Worm (Caenorhabditis elegans) whole organism, L1 larva: ENCODE results near the gene F28F9.2.

Source experiments
- C04F5.9 ChIP-seq: sonication (generic microtip); optimal IDR thresholded peaks from 2 replicates; lab custom pipeline; 2016; ENCODE audit warnings: missing genetic modification characterization, missing compliant biosample characterization
- C16A3.4 ChIP-seq: fragments of 150-350 bp; optimal IDR thresholded peaks from 2 replicates; lab custom pipeline; 2014; ENCODE audit warnings: missing biosample characterization, missing genetic modification characterization
- aha-1 ChIP-seq: fragments of 150-350 bp; optimal IDR thresholded peaks from 2 replicates; lab custom pipeline; 2014; ENCODE audit warnings: missing biosample characterization, missing genetic modification characterization
- ama-1 ChIP-seq: fragments of 150-350 bp; optimal IDR thresholded peaks from 2 replicates; lab custom pipeline; 2014
- blmp-1 ChIP-seq: fragments of 150-350 bp; optimal IDR thresholded peaks from 2 replicates; lab custom pipeline; 2014; ENCODE audit warnings: missing biosample characterization, missing genetic modification characterization
- ceh-88 ChIP-seq: fragments of 200-800 bp; sonication (Bioruptor generic); IDR thresholded peaks from 2 replicates; pipeline ENCODE4 v1.3.6; 2022; ENCODE audit warnings: missing genetic modification characterization, missing compliant biosample characterization
- ces-1 ChIP-seq: fragments of 150-350 bp; optimal IDR thresholded peaks from 2 replicates; lab custom pipeline; 2014; ENCODE audit warnings: missing biosample characterization, missing genetic modification reagents, missing genetic modification characterization
- dpl-1 ChIP-seq, 3 experiments: fragments of 150-350 bp in 2 of 3; sonication (generic microtip) in 1 of 3; optimal IDR thresholded peaks; 2 replicates each; lab custom pipeline; 2014 to 2017; ENCODE audit warnings: missing biosample characterization in 3 of 3, missing genetic modification characterization in 3 of 3, missing genetic modification reagents in 3 of 3
- efl-1 ChIP-seq, 4 experiments: fragments of 150-350 bp; optimal IDR thresholded peaks in 3 of 4; peaks in 1 of 4; 1 replicate in 1 of 4; 2 replicates in 3 of 4; lab custom pipeline; 2014; ENCODE audit warnings: missing biosample characterization in 2 of 4, missing genetic modification characterization in 2 of 4, missing genetic modification reagents in 2 of 4
- elt-2 ChIP-seq: sonication (generic microtip); optimal IDR thresholded peaks from 2 replicates; lab custom pipeline; 2016; ENCODE audit warnings: missing genetic modification characterization, mild to moderate bottlenecking, inconsistent platforms, missing compliant biosample characterization, missing genetic modification reagents
- elt-3 ChIP-seq, 6 experiments: fragments of 150-350 bp in 1 of 6; sonication (generic microtip); optimal IDR thresholded peaks; 2 replicates each; lab custom pipeline; 2017 to 2018; ENCODE audit warnings: missing biosample characterization in 6 of 6, missing genetic modification characterization in 6 of 6, inconsistent platforms in 1 of 6
- ets-5 ChIP-seq: fragments of 200-800 bp; sonication (Bioruptor generic); IDR thresholded peaks from 2 replicates; pipeline ENCODE4 v1.3.6; 2022; ENCODE audit warnings: missing genetic modification characterization, missing compliant biosample characterization
- fkh-8 ChIP-seq: sonication (generic microtip); optimal IDR thresholded peaks from 2 replicates; lab custom pipeline; 2016; ENCODE audit warnings: mild to moderate bottlenecking, missing genetic modification characterization, missing compliant biosample characterization
- hlh-17 ChIP-seq: fragments of 200-800 bp; sonication (Bioruptor generic); optimal IDR thresholded peaks from 2 replicates; lab custom pipeline; 2018; ENCODE audit warnings: missing genetic modification characterization, mild to moderate bottlenecking, missing compliant biosample characterization, moderate library complexity, borderline replicate concordance
- isw-1 ChIP-seq: fragments of 200-800 bp; sonication (Bioruptor generic); IDR thresholded peaks from 2 replicates; pipeline ENCODE4 v1.3.6; 2022; ENCODE audit warnings: missing genetic modification characterization, missing compliant biosample characterization
- jun-1 ChIP-seq: fragments of 150-350 bp; optimal IDR thresholded peaks from 2 replicates; lab custom pipeline; 2014; ENCODE audit warnings: missing biosample characterization, missing genetic modification reagents, missing genetic modification characterization
- lin-13 ChIP-seq: fragments of 150-350 bp; optimal IDR thresholded peaks from 2 replicates; lab custom pipeline; 2014; ENCODE audit warnings: missing biosample characterization, missing genetic modification reagents, missing genetic modification characterization
- lin-14 ChIP-seq: fragments of 200-800 bp; sonication (Bioruptor generic); optimal IDR thresholded peaks from 2 replicates; lab custom pipeline; 2018; ENCODE audit warnings: mild to moderate bottlenecking, missing genetic modification characterization, moderate library complexity, missing compliant biosample characterization
- lin-39 ChIP-seq: fragments of 150-350 bp; optimal IDR thresholded peaks from 2 replicates; lab custom pipeline; 2014; ENCODE audit warnings: missing biosample characterization, missing genetic modification reagents, missing genetic modification characterization
- mab-9 ChIP-seq: fragments of 200-800 bp; sonication (Bioruptor generic); IDR thresholded peaks from 2 replicates; pipeline ENCODE4 v1.3.6; 2022; ENCODE audit warnings: missing genetic modification reagents, missing genetic modification characterization, missing compliant biosample characterization
- mef-2 ChIP-seq: fragments of 150-350 bp; optimal IDR thresholded peaks from 2 replicates; lab custom pipeline; 2014; ENCODE audit warnings: missing biosample characterization, missing genetic modification characterization
- nhr-11 ChIP-seq: fragments of 150-350 bp; optimal IDR thresholded peaks from 2 replicates; lab custom pipeline; 2014; ENCODE audit warnings: missing biosample characterization, missing genetic modification characterization
- nhr-19 ChIP-seq: fragments of 200-800 bp; sonication (Bioruptor generic); conservative IDR thresholded peaks from 2 replicates; pipeline ENCODE4 v1.3.6; 2022; ENCODE audit warnings: missing genetic modification characterization, missing compliant biosample characterization
- nhr-20 ChIP-seq: sonication (generic microtip); optimal IDR thresholded peaks from 2 replicates; lab custom pipeline; 2016; ENCODE audit warnings: mild to moderate bottlenecking, missing genetic modification characterization, missing compliant biosample characterization
- nhr-28 ChIP-seq: fragments of 150-350 bp; optimal IDR thresholded peaks from 2 replicates; lab custom pipeline; 2014; ENCODE audit warnings: missing biosample characterization, missing genetic modification characterization
- nhr-71 ChIP-seq: sonication (generic microtip); optimal IDR thresholded peaks from 2 replicates; lab custom pipeline; 2016; ENCODE audit warnings: mild to moderate bottlenecking, missing genetic modification characterization, moderate library complexity, missing compliant biosample characterization
- nhr-76 ChIP-seq: sonication (generic microtip); optimal IDR thresholded peaks from 2 replicates; lab custom pipeline; 2017; ENCODE audit warnings: missing biosample characterization, missing genetic modification characterization
- nhr-77 ChIP-seq: fragments of 150-350 bp; optimal IDR thresholded peaks from 2 replicates; lab custom pipeline; 2014; ENCODE audit warnings: missing biosample characterization, missing genetic modification characterization
- nhr-85 ChIP-seq: sonication (generic microtip); peaks from one replicate; lab custom pipeline; 2016; ENCODE audit warnings: missing genetic modification characterization, inconsistent platforms, missing compliant biosample characterization
- nhr-90 ChIP-seq: sonication (generic microtip); optimal IDR thresholded peaks from 2 replicates; lab custom pipeline; 2016; ENCODE audit warnings: mild to moderate bottlenecking, missing genetic modification characterization, missing compliant biosample characterization; ENCODE audit not compliant: poor library complexity
- pag-3 ChIP-seq: sonication (generic microtip); optimal IDR thresholded peaks from 2 replicates; lab custom pipeline; 2017; ENCODE audit warnings: missing genetic modification characterization, mild to moderate bottlenecking, missing compliant biosample characterization, antibody characterized with exemption, borderline replicate concordance; ENCODE audit not compliant: insufficient read depth
- pqm-1 ChIP-seq: sonication (generic microtip); optimal IDR thresholded peaks from 3 replicates; lab custom pipeline; 2017; ENCODE audit warnings: missing biosample characterization, missing genetic modification characterization
- snu-23 ChIP-seq: sonication (generic microtip); optimal IDR thresholded peaks from 2 replicates; lab custom pipeline; 2016; ENCODE audit warnings: missing genetic modification characterization, missing compliant biosample characterization
- sup-37 ChIP-seq: fragments of 200-800 bp; sonication (Bioruptor generic); optimal IDR thresholded peaks from 2 replicates; lab custom pipeline; 2018; ENCODE audit warnings: mild to moderate bottlenecking, missing genetic modification characterization, missing compliant biosample characterization
- tbx-2 ChIP-seq: sonication (generic microtip); optimal IDR thresholded peaks from 2 replicates; lab custom pipeline; 2016; ENCODE audit warnings: missing genetic modification characterization, missing compliant biosample characterization
- tlp-1 ChIP-seq: fragments of 150-350 bp; optimal IDR thresholded peaks from 2 replicates; lab custom pipeline; 2014; ENCODE audit warnings: missing biosample characterization, missing genetic modification characterization
- unc-30 ChIP-seq: sonication (generic microtip); optimal IDR thresholded peaks from 2 replicates; lab custom pipeline; 2017; ENCODE audit warnings: missing biosample characterization, missing genetic modification characterization
- vab-15 ChIP-seq: sonication (generic microtip); optimal IDR thresholded peaks from 2 replicates; lab custom pipeline; 2017; ENCODE audit warnings: missing genotype, mild to moderate bottlenecking, missing genetic modification characterization, missing compliant biosample characterization
- ztf-11 ChIP-seq, 2 experiments: sonication (generic microtip); optimal IDR thresholded peaks; 2 replicates each; lab custom pipeline; 2016 to 2017; ENCODE audit warnings: missing genetic modification characterization in 2 of 2, missing biosample characterization in 1 of 2, missing compliant biosample characterization in 1 of 2
- ztf-4 ChIP-seq: fragments of 150-350 bp; optimal IDR thresholded peaks from 2 replicates; lab custom pipeline; 2014; ENCODE audit warnings: missing biosample characterization, missing genetic modification characterization

Gene F28F9.2

DNA sequence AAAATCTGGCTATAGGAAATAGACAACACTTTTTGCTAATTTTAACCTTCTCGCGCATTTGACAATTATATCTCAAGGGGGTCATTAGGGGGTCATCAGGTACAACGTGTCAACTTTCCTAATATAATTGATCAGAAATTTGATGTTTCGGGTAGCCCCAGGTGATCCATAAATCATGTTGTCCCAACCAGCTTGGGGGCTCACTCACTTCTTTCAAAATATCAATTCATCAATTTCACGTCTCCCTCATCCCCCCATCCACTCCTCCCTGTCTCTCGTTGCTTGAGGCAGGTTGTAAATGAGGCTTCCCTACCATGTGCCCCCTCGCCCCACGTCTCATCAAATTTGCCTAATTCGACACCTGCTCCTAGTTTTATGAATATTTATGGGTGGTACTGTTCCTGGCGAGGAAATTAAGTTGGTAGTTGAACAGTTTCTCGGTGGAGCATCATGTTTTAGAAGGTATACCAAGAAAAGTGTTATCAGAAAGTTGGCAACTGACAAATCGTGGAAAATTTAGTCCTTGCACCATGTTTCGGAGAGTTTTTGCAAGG lies 18.6 kb downstream of the F28F9.2 start:
- TF ChIP-seq lin-14 (GFP tag; lab: Kevin White, UChicago) (peak; percentile 2), ztf-11 (tag; optimal IDR thresholded peaks at IDR 0.05; lab: Kevin White, UChicago) (peak in 1 of 2 experiments; percentile 23), aha-1 (tag; lab: Kevin White, UChicago) (no peak), nhr-90 (tag; lab: Kevin White, UChicago) (no peak), ces-1 (GFP tag; lab: Kevin White, UChicago) (no peak), tbx-2 (peak; percentile 41)

DNA sequence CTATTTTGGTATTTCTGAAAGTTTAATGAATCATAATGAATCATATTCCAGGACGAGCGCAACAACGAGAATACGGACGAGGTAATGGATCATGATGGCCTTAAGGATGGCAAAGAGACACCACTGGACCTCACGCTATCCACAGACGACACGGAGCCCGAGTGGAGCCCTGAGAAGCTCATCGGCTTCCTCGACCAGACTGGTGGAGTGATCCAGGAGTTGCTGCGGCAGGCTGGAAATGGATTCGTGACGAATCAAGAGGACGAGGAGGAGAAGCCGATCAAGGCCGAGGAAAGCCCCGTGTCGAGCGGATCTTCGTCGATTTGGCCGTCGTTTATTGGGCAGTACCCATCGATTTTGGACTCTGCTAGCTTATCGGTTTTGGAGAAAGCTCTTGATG lies 20.0 kb downstream of the F28F9.2 start:
- TF ChIP-seq efl-1 (optimal IDR thresholded peaks at IDR 0.05; lab: Kevin White, UChicago): no peak
- peak in 1 of 2 experiments; percentile 75 for TF ChIP-seq efl-1 (GFP tag; optimal IDR thresholded peaks at IDR 0.05 in 1 of 2; lab: Kevin White, UChicago)
- TF ChIP-seq nhr-11 (tag; lab: Kevin White, UChicago): no peak

DNA sequence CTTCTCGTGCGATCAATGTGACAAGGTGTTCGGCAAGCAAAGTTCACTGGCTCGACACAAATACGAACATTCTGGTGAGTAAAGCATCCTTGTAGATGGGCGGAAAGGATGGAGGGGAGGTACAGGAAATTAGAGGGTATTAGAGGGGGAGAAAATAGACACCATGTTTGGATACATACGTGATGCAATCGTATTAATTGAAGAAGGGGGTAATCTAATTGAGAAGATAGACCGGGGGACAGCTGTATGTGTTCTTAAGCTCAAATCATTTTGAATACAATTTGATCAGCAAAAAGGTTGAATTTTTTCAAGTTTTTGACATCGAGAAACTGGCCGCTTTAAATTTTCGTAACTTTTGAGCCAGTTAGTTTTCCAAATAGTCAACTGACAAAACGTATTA lies 20.9 kb downstream of the F28F9.2 start:
- TF ChIP-seq tbx-2 (no peak), C16A3.4 (no peak), nhr-90 (tag; lab: Kevin White, UChicago) (no peak), mab-9 (no peak), ceh-88 (GFP tag; lab: Robert Waterston, UW) (no peak), elt-2 (tag; lab: Kevin White, UChicago) (no peak)

DNA sequence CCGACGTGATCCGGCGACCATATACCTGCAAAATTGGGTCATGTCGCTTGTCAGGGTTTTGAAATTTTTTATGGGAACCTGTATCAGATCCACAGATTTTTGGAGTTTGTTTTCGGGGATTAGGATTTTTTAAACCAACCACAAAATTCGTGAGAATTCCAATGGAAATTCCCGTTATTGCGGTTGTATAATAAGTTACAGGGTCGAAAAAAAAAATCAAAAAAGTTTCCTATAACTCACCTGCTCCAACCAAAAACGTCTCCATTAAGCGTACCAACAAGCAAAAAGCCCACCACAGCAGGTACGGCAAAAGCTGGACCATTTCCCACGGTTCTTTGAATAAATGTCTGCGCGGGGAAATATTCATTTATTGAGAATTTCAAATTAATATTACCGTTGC lies 23.4 kb downstream of the F28F9.2 start:
- no peak for TF ChIP-seq efl-1 (optimal IDR thresholded peaks at IDR 0.05; lab: Kevin White, UChicago)
- peak in 1 of 2 experiments; percentile 50 for TF ChIP-seq efl-1 (GFP tag; optimal IDR thresholded peaks at IDR 0.05 in 1 of 2; lab: Kevin White, UChicago)
- no peak for TF ChIP-seq vab-15

DNA sequence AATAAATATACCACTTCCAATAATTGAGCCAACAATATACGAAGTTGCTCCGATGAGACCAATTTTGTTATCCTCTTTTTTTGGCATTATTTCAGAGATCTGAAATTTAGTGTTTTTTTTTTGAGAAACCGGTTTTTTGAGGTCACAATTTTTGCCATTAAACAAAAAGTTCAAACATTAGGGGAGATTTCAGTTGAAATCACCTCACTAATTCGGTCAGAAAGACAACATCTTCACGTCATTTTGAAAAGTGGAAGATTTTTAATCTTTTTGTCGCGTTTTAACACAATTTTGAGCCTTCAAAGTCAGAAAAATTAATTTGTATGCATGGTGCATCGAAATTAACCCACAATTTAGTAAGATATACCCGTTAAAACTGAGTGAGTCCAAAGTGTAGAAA lies 25.4 kb downstream of the F28F9.2 start, which contains the start of gene aat-8:
TSS of gene aat-8 (minus strand) at position 101 of the 400 bp plus-strand sequence.
- TF ChIP-seq nhr-28 (tag; lab: Kevin White, UChicago) (no peak), ztf-4 (no peak), efl-1 (optimal IDR thresholded peaks at IDR 0.05; lab: Kevin White, UChicago) (no peak), efl-1 (GFP tag; optimal IDR thresholded peaks at IDR 0.05 in 1 of 2; lab: Kevin White, UChicago) (no peak), aha-1 (tag; lab: Kevin White, UChicago) (no peak), dpl-1 (GFP tag; optimal IDR thresholded peaks at IDR 0.05; lab: Kevin White, UChicago) (no peak), nhr-85 (tag; lab: Kevin White, UChicago) (peak; percentile 12)

DNA sequence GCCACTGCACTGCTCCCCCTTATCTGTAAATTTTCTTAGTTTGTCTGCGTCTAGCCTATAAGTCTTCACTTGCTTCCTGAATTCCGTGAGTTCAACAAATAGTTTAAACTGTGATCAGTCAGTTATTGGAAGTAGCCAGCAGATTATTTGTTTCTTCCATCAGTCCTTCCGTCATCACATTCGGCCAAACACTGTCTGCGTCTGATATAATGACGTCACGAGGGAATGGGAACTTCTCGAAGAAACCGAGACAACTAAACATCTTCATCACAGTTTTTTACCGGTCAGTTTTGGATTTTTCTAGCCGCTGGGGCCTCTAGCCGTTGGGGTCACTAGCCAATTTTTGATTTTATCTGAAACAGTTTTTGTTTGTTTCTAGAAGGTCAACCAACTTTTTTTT lies 26.5 kb downstream of the F28F9.2 start:
- no peak for TF ChIP-seq dpl-1 (GFP tag; optimal IDR thresholded peaks at IDR 0.05; lab: Kevin White, UChicago)
- TF ChIP-seq lin-39: no peak
- no peak for TF ChIP-seq jun-1 (tag; lab: Kevin White, UChicago)
- no peak for TF ChIP-seq lin-13 (GFP tag; lab: Kevin White, UChicago)
- peak; percentile 71 for TF ChIP-seq blmp-1 (tag; lab: Kevin White, UChicago)
- peak in 1 of 6 experiments; percentile 55 for TF ChIP-seq elt-3 (tag; optimal IDR thresholded peaks at IDR 0.05; lab: Kevin White, UChicago)
- no peak for TF ChIP-seq tlp-1 (tag; lab: Kevin White, UChicago)
- peak; percentile 18 for TF ChIP-seq nhr-71 (tag; lab: Kevin White, UChicago)
- peak; percentile 21 for TF ChIP-seq elt-2 (tag; lab: Kevin White, UChicago)
- TF ChIP-seq aha-1 (tag; lab: Kevin White, UChicago): no peak
- TF ChIP-seq nhr-20 (tag; lab: Kevin White, UChicago): peak; percentile 19
- TF ChIP-seq ama-1 (lab: Kevin White, UChicago): no peak
- TF ChIP-seq lin-14 (GFP tag; lab: Kevin White, UChicago): peak; percentile 16
- no peak for TF ChIP-seq fkh-8 (tag; lab: Kevin White, UChicago)
- TF ChIP-seq nhr-85 (tag; lab: Kevin White, UChicago): peak; percentile 80
- no peak for TF ChIP-seq unc-30 (tag; lab: Kevin White, UChicago)
- no peak for TF ChIP-seq nhr-77 (tag; lab: Kevin White, UChicago)
- no peak for TF ChIP-seq isw-1 (GFP tag; lab: Robert Waterston, UW)
- TF ChIP-seq mef-2 (tag; lab: Kevin White, UChicago): no peak
- TF ChIP-seq mab-9: no peak
- TF ChIP-seq nhr-28 (tag; lab: Kevin White, UChicago): no peak
- TF ChIP-seq snu-23 (GFP tag; lab: Kevin White, UChicago): peak; percentile 30
- TF ChIP-seq ets-5: no peak
- TF ChIP-seq nhr-76 (tag; lab: Kevin White, UChicago): no peak
- TF ChIP-seq hlh-17 (GFP tag; lab: Kevin White, UChicago): no peak
- TF ChIP-seq C04F5.9 (tag; lab: Kevin White, UChicago): no peak
- no peak for TF ChIP-seq sup-37 (GFP tag; lab: Kevin White, UChicago)
- TF ChIP-seq pqm-1 (tag; lab: Kevin White, UChicago): no peak
- TF ChIP-seq nhr-19: no peak
- TF ChIP-seq pag-3: no peak
